Worm (Caenorhabditis elegans) whole organism, L4 larva: Measurements from ENCODE around the gene R11E3.19.

Experiments
- F37D6.2 ChIP-seq: sonication (generic microtip); optimal IDR thresholded peaks from 2 replicates; lab custom pipeline; 2016; ENCODE audit warnings: mild to moderate bottlenecking, missing genetic modification characterization, missing compliant biosample characterization
- F49E8.2 ChIP-seq: sonication (generic microtip); optimal IDR thresholded peaks from 2 replicates; lab custom pipeline; 2016; ENCODE audit warnings: missing compliant biosample characterization, mild to moderate bottlenecking, missing genetic modification characterization, borderline replicate concordance
- ZK546.5 ChIP-seq, 2 experiments: sonication (generic microtip); optimal IDR thresholded peaks; 2 replicates each; lab custom pipeline; 2017; ENCODE audit warnings: missing biosample characterization in 2 of 2, missing genetic modification characterization in 2 of 2
- aha-1 ChIP-seq: fragments of 150-350 bp; peaks from one replicate; lab custom pipeline; 2014; ENCODE audit warnings: missing biosample characterization, missing genetic modification characterization
- aly-2 ChIP-seq: sonication (generic microtip); optimal IDR thresholded peaks from 2 replicates; lab custom pipeline; 2018; ENCODE audit warnings: missing biosample characterization, missing genetic modification characterization
- attf-4 ChIP-seq: sonication (generic microtip); optimal IDR thresholded peaks from 3 replicates; lab custom pipeline; 2017; ENCODE audit warnings: missing biosample characterization, missing genetic modification characterization
- ceh-28 ChIP-seq: fragments of 150-350 bp; optimal IDR thresholded peaks from 2 replicates; lab custom pipeline; 2014; ENCODE audit warnings: missing biosample characterization, missing genetic modification reagents, missing genetic modification characterization
- ceh-82 ChIP-seq: sonication (generic microtip); optimal IDR thresholded peaks from 2 replicates; lab custom pipeline; 2017; ENCODE audit warnings: missing biosample characterization, missing genetic modification characterization
- cey-2 ChIP-seq: sonication (generic microtip); optimal IDR thresholded peaks from 3 replicates; lab custom pipeline; 2017; ENCODE audit warnings: missing genetic modification characterization, mild to moderate bottlenecking, missing compliant biosample characterization, antibody characterized with exemption, borderline replicate concordance; ENCODE audit not compliant: insufficient read depth
- daf-12 ChIP-seq: fragments of 150-350 bp; optimal IDR thresholded peaks from 2 replicates; lab custom pipeline; 2014; ENCODE audit warnings: missing biosample characterization, missing genetic modification reagents, missing genetic modification characterization
- daf-19 ChIP-seq: fragments of 200-800 bp; sonication (Bioruptor generic); conservative IDR thresholded peaks from 2 replicates; pipeline ENCODE4 v1.3.6; 2022; ENCODE audit warnings: missing genetic modification characterization, missing compliant biosample characterization
- daf-8 ChIP-seq: fragments of 200-800 bp; sonication (Bioruptor generic); IDR thresholded peaks from 2 replicates; pipeline ENCODE4 v1.3.6; 2022; ENCODE audit warnings: missing genetic modification characterization, missing compliant biosample characterization
- dmd-8 ChIP-seq: fragments of 200-800 bp; sonication (Bioruptor generic); IDR thresholded peaks from 2 replicates; pipeline ENCODE4 v1.3.6; 2022; ENCODE audit warnings: missing genetic modification characterization, missing compliant biosample characterization
- egl-43 ChIP-seq: fragments of 200-800 bp; sonication (Bioruptor generic); IDR thresholded peaks from 2 replicates; pipeline ENCODE4 v1.3.6; 2022; ENCODE audit warnings: missing genetic modification reagents, missing genetic modification characterization, missing compliant biosample characterization
- fos-1 ChIP-seq: fragments of 150-350 bp; optimal IDR thresholded peaks from 2 replicates; lab custom pipeline; 2014; ENCODE audit warnings: missing biosample characterization, missing genetic modification characterization
- gei-8 ChIP-seq: fragments of 200-800 bp; sonication (Bioruptor generic); optimal IDR thresholded peaks from 2 replicates; lab custom pipeline; 2018; ENCODE audit warnings: mild to moderate bottlenecking, missing genetic modification characterization, missing compliant biosample characterization
- lin-38 ChIP-seq: fragments of 200-800 bp; sonication (Bioruptor generic); IDR thresholded peaks from 2 replicates; pipeline ENCODE4 v1.3.6; 2022; ENCODE audit warnings: missing genetic modification reagents, missing genetic modification characterization, missing compliant biosample characterization
- lsy-2 ChIP-seq, 2 experiments: fragments of 150-350 bp in 1 of 2; sonication (generic microtip) in 1 of 2; optimal IDR thresholded peaks; 2 replicates each; lab custom pipeline; 2014 to 2017; ENCODE audit warnings: missing biosample characterization in 2 of 2, missing genetic modification characterization in 2 of 2
- mdl-1 ChIP-seq, 2 experiments: fragments of 150-350 bp in 1 of 2; sonication (generic microtip) in 1 of 2; optimal IDR thresholded peaks; 2 replicates each; lab custom pipeline; 2014 to 2017; ENCODE audit warnings: missing biosample characterization in 2 of 2, missing genetic modification characterization in 2 of 2
- mdt-29 ChIP-seq: fragments of 200-800 bp; sonication (Bioruptor generic); IDR thresholded peaks from 2 replicates; pipeline ENCODE4 v1.3.6; 2022; ENCODE audit warnings: missing genetic modification reagents, missing genetic modification characterization, missing compliant biosample characterization
- mes-2 ChIP-seq: sonication (generic microtip); optimal IDR thresholded peaks from 2 replicates; lab custom pipeline; 2016; ENCODE audit warnings: missing genotype, mild to moderate bottlenecking, missing genetic modification characterization, missing compliant biosample characterization; ENCODE audit not compliant: poor library complexity, severe bottlenecking
- nhr-10 ChIP-seq: fragments of 150-350 bp; optimal IDR thresholded peaks from 2 replicates; lab custom pipeline; 2014; ENCODE audit warnings: missing biosample characterization, missing genetic modification characterization
- nhr-237 ChIP-seq: sonication (generic microtip); optimal IDR thresholded peaks from 2 replicates; lab custom pipeline; 2017; ENCODE audit warnings: missing biosample characterization, missing genetic modification characterization
- nhr-25 ChIP-seq: sonication (generic microtip); optimal IDR thresholded peaks from 2 replicates; lab custom pipeline; 2017; ENCODE audit warnings: missing genetic modification characterization, mild to moderate bottlenecking, missing compliant biosample characterization, antibody characterized with exemption, moderate library complexity, borderline replicate concordance; ENCODE audit not compliant: insufficient read depth
- nhr-77 ChIP-seq: fragments of 150-350 bp; optimal IDR thresholded peaks from 2 replicates; lab custom pipeline; 2014; ENCODE audit warnings: missing biosample characterization, missing genetic modification characterization
- snpc-1.2 ChIP-seq: fragments of 200-800 bp; sonication (Bioruptor generic); IDR thresholded peaks from 2 replicates; pipeline ENCODE4 v1.3.6; 2022; ENCODE audit warnings: missing genetic modification reagents, missing genetic modification characterization, missing compliant biosample characterization
- spr-3 ChIP-seq: fragments of 200-800 bp; sonication (Bioruptor generic); optimal IDR thresholded peaks from 2 replicates; lab custom pipeline; 2018; ENCODE audit warnings: mild to moderate bottlenecking, missing genetic modification characterization, missing compliant biosample characterization
- unc-130 ChIP-seq: sonication (generic microtip); optimal IDR thresholded peaks from 2 replicates; lab custom pipeline; 2016; ENCODE audit warnings: missing genetic modification reagents, missing genetic modification characterization, missing compliant biosample characterization
- unc-62 ChIP-seq, 3 experiments: fragments of 150-350 bp in 1 of 3; sonication (generic microtip); optimal IDR thresholded peaks in 2 of 3; peaks in 1 of 3; 1 replicate in 1 of 3; 2 replicates in 2 of 3; lab custom pipeline; 2014 to 2017; ENCODE audit warnings: missing biosample characterization in 3 of 3, missing genetic modification characterization in 3 of 3, missing genetic modification reagents in 3 of 3, missing genotype in 1 of 3
- vab-7 ChIP-seq: fragments of 200-800 bp; sonication (Bioruptor generic); IDR thresholded peaks from 2 replicates; pipeline ENCODE4 v1.3.6; 2022; ENCODE audit warnings: missing genetic modification reagents, missing genetic modification characterization, missing compliant biosample characterization
- zfp-3 ChIP-seq: fragments of 200-800 bp; sonication (Bioruptor generic); conservative IDR thresholded peaks from 2 replicates; pipeline ENCODE4 v1.3.6; 2022; ENCODE audit warnings: missing genetic modification reagents, missing genetic modification characterization, missing compliant biosample characterization
- ztf-11 ChIP-seq: fragments of 150-350 bp; optimal IDR thresholded peaks from 2 replicates; lab custom pipeline; 2014; ENCODE audit warnings: missing biosample characterization, missing genetic modification characterization

Gene R11E3.19

DNA sequence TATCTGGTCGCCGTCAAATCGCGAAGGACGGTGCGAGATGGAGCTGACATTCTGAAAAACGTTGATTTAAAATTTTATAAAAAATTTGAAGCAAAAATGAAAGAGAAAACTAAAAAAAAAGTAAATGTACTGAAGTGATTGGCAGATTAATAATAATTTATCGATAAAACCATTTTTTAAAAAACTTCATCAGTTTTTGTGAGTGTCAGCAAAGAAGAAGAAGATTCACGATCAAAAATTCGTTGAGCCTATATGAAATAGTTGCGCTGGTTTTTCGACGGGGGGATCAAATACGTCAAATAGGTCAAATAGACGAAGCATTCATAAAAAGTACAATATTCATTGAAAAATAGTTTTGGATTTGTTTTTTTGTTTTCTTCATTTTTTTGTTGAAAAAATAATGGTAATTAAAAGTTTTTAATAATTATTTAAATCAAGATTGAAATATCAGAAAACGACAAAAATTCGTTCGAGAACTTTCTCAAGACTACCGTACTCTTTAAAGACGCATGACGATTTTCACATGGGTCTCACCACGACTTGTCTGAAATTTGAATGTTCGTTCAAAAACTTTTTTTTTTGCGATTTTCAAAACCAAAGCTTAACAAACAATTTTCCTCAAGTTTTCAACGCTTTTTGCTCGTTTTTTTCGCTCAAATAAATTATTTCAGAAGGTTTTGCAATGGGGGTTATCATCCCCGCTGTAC is 15.4 kb downstream of the R11E3.19 start, which contains the start of the genes memi-1 and cyp-31A3:
memi-1 (minus strand) TSS at position 51 of the 707 bp plus-strand sequence.
cyp-31A3 (plus strand) TSS at position 672 of the 707 bp plus-strand sequence.
- TF ChIP-seq nhr-25 (tag; lab: Kevin White, UChicago) (no peak), snpc-1.2 (peak; percentile 86), lsy-2 (tag; optimal IDR thresholded peaks at IDR 0.05; lab: Kevin White, UChicago) (peak in 1 of 2 experiments; percentile 25), daf-8 (GFP tag; lab: Robert Waterston, UW) (no peak), spr-3 (GFP tag; lab: Kevin White, UChicago) (no peak), lin-38 (GFP tag; lab: Robert Waterston, UW) (peak; percentile 61), unc-130 (GFP tag; lab: Kevin White, UChicago) (peak; percentile 2), gei-8 (GFP tag; lab: Kevin White, UChicago) (no peak), mdl-1 (tag; optimal IDR thresholded peaks at IDR 0.05; lab: Kevin White, UChicago) (no peak), ZK546.5 (tag; optimal IDR thresholded peaks at IDR 0.05; lab: Kevin White, UChicago) (no peak), F49E8.2 (tag; lab: Kevin White, UChicago) (peak; percentile 77), F37D6.2 (no peak)

DNA sequence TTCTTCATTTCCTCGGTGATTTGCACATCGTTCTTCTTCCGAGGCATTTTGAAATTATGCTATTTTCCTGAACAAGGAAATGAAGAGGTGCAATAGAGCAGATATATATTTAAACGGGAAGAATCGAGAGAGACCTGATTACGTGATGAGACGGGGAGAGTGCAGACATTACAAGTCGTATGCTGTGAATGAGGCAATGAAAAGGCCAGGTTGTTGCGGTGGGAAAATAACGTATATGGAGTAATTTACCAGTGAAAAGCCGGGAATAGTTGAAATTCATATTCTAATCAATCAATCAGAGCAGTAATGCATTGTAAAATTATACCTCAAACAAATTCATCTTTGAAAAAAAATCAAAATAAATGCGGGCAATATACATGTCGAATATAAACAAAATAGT is 17.2 kb downstream of the R11E3.19 start, which contains the start of gene Y17G9B.8:
Y17G9B.8 (minus strand) TSS at position 182 of the 400 bp plus-strand sequence.
- TF ChIP-seq nhr-237 (no peak), nhr-10 (tag; lab: Kevin White, UChicago) (no peak), aha-1 (tag; lab: Kevin White, UChicago) (no peak), mes-2 (tag; lab: Kevin White, UChicago) (peak; percentile 19), unc-62 (GFP tag; optimal IDR thresholded peaks at IDR 0.05 in 1 of 2; lab: Kevin White, UChicago) (peak in 1 of 2 experiments; percentile 73), unc-62 (tag; optimal IDR thresholded peaks at IDR 0.05; lab: Kevin White, UChicago) (no peak), daf-12 (tag; lab: Kevin White, UChicago) (no peak), nhr-77 (tag; lab: Kevin White, UChicago) (no peak), cey-2 (no peak), mdl-1 (tag; optimal IDR thresholded peaks at IDR 0.05; lab: Kevin White, UChicago) (no peak), F49E8.2 (tag; lab: Kevin White, UChicago) (peak; percentile 27), vab-7 (GFP tag; lab: Robert Waterston, UW) (no peak), lin-38 (GFP tag; lab: Robert Waterston, UW) (peak; percentile 45), lsy-2 (tag; optimal IDR thresholded peaks at IDR 0.05; lab: Kevin White, UChicago) (peak in 1 of 2 experiments; percentile 5), snpc-1.2 (peak; percentile 63)

DNA sequence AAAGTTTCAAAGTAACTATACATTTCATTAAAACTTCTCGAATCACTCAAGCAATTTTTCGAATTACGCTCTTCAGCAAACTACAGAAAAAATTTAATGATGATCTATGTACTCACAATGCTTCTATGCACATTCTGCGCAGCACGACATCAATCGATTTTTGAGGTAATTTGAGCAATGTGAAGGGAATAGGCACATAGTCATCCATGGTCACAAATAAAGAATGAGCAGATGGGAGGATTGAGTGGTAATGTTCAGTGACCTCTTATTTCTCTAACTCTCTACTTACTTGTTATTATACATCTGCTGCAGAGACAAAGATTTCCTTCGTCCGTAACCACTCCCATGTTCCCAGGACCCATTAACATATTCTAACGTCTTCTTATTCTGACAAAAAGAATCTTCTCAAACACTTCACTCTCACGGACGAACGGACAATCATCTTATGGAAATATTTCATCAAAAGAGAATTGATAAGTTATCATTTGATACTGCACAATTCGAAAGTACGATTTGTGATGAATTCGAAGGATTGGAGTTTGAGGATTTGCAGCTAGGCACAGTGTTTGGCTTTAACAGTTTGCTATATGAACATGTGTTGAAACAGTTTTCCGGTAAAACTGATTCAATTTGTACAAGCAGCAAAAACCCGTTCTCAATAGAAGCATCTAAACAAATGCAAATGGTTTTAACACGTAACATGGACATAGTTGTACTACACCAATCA is 19.8 kb downstream of the R11E3.19 start, which contains the start of the genes fbxb-77 and Y17G9B.11:
fbxb-77 (minus strand) TSS at position 229 of the 727 bp plus-strand sequence.
Y17G9B.11 (plus strand) TSS at position 677 of the 727 bp plus-strand sequence.
- TF ChIP-seq mdt-29 (GFP tag; lab: Robert Waterston, UW) (no peak), mes-2 (tag; lab: Kevin White, UChicago) (no peak), unc-62 (GFP tag; optimal IDR thresholded peaks at IDR 0.05 in 1 of 2; lab: Kevin White, UChicago) (peak in 1 of 2 experiments; percentile 32), unc-62 (tag; optimal IDR thresholded peaks at IDR 0.05; lab: Kevin White, UChicago) (no peak), aha-1 (tag; lab: Kevin White, UChicago) (peak; percentile 90)

- TF ChIP-seq ztf-11 (tag; lab: Kevin White, UChicago) = no peak
- TF ChIP-seq attf-4 (tag; lab: Kevin White, UChicago) = no peak
- TF ChIP-seq ZK546.5 (tag; optimal IDR thresholded peaks at IDR 0.05; lab: Kevin White, UChicago) = no peak
- no peak for TF ChIP-seq daf-19
- no peak for TF ChIP-seq egl-43 (GFP tag; lab: Robert Waterston, UW)
- no peak for TF ChIP-seq nhr-77 (tag; lab: Kevin White, UChicago)
- no peak for TF ChIP-seq fos-1 (tag; lab: Kevin White, UChicago)
- TF ChIP-seq lsy-2 (tag; optimal IDR thresholded peaks at IDR 0.05; lab: Kevin White, UChicago) = no peak
- no peak for TF ChIP-seq zfp-3 (GFP tag; lab: Robert Waterston, UW)
- no peak for TF ChIP-seq aly-2 (tag; lab: Kevin White, UChicago)
- peak; percentile 9 for TF ChIP-seq unc-130 (GFP tag; lab: Kevin White, UChicago)
- no peak for TF ChIP-seq cey-2
- TF ChIP-seq ceh-28 (tag; lab: Kevin White, UChicago) = no peak
- peak; percentile 56; the same call in 1 of the 2 replicates for TF ChIP-seq snpc-1.2
- no peak for TF ChIP-seq dmd-8
- no peak for TF ChIP-seq ceh-82
These were observed 24.1 kb downstream of the R11E3.19 start, which contains the start of gene Y17G9B.4 for ce11 chrIV:4751814-4752213. TSS of gene Y17G9B.4 (plus strand) at chrIV:4752119.
